Worm (Caenorhabditis elegans) whole organism, mixed stage, embryonic: ENCODE results near the gene R193.2.

Experiments used
- snpc-4 ChIP-seq: fragments of 150-350 bp; optimal IDR thresholded peaks from 2 replicates; lab custom pipeline; 2014; ENCODE audit warnings: missing biosample characterization, missing genetic modification characterization
- ztf-11 ChIP-seq: fragments of 150-350 bp; optimal IDR thresholded peaks from 2 replicates; lab custom pipeline; 2014; ENCODE audit warnings: missing biosample characterization, missing genetic modification characterization

- no peak for TF ChIP-seq ztf-11 (tag; lab: Kevin White, UChicago)
- no peak for TF ChIP-seq snpc-4 (tag; lab: Kevin White, UChicago)
These were observed 6.8 kb downstream of the R193.2 start for ce11 chrX:1141617-1142016.
